Fruit fly (Drosophila melanogaster): ENCODE data around the gene CG14346.

Gene CG14346

DNA sequence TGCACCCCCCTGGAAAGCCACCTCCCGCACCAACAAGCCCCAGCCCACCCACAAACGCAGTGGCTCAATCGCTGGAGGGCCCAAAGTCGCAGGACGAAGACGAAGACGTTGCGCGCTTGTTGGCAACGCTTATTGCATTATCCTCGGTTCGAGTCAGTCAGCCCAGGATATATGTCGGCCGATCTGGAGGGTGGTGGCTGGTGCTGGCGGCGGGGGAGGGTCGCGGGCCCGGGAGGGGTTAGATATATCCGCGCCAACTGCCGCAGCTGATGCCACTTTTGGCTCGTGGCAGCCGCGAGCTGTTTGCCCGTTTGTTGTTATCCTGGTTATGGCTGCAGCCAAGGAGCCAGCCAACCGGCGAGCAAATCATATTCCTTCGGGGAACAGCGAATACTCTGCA, 2.8 kb upstream of the CG14346 start:
- TF ChIP-seq psq (optimal IDR thresholded peaks at IDR 0.05) = no peak
- TF ChIP-seq usp (GFP tag; optimal IDR thresholded peaks at IDR 0.05) = no peak
- no peak for TF ChIP-seq Dll (optimal IDR thresholded peaks at IDR 0.05)
- TF ChIP-seq EcR (GFP tag; optimal IDR thresholded peaks at IDR 0.05) = no peak
- TF ChIP-seq CG8478 (optimal IDR thresholded peaks at IDR 0.05) = no peak
- TF ChIP-seq pan (optimal IDR thresholded peaks at IDR 0.05) = no peak

DNA sequence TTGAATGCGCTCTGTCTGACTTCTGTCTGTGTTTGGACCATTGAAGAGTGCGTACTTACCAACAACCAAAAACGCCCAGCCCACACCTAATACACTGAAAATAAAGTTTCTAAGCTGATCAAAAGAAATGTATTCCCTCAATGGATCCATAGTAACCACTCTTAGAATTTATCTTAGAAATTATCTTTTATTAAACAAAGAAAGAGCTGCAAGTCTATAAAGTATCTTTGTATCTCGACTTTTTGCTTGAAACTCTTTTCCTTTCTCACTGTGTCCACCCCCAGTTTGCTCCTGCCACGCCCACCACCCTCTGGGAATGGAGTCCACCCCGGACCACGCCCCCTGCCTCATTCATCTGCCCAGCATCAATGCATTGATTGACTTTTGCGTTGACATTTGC, 9.8 kb downstream of the CG14346 start:
- no peak for TF ChIP-seq psq (optimal IDR thresholded peaks at IDR 0.05)
- TF ChIP-seq pan (optimal IDR thresholded peaks at IDR 0.05) = no peak
- no peak for TF ChIP-seq Dll (optimal IDR thresholded peaks at IDR 0.05)
- no peak for TF ChIP-seq CG8478 (optimal IDR thresholded peaks at IDR 0.05)
- TF ChIP-seq usp (GFP tag; optimal IDR thresholded peaks at IDR 0.05) = no peak
- no peak for TF ChIP-seq EcR (GFP tag; optimal IDR thresholded peaks at IDR 0.05)

DNA sequence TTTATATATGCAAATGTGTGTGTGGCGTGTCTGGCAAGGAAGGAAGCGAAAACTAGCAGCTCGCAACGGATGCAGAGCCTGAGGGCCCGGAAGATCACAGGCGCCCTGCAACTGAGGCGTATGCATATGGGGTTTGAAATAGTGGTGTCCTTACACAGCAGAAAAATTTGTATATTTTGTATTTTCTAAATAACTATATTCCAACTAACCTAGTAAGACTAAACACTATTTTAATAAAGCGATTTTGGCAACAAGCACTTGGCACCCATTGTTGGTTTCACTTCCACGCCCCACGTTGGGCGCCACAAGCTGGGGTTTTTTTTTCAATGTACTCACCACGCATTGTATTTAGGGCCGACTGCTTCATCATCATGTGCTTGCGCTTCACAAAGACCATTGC, 18.7 kb downstream of the CG14346 start:
- TF ChIP-seq pan (optimal IDR thresholded peaks at IDR 0.05) = no peak
- TF ChIP-seq CG8478 (optimal IDR thresholded peaks at IDR 0.05) = no peak
- TF ChIP-seq EcR (GFP tag; optimal IDR thresholded peaks at IDR 0.05) = no peak
- TF ChIP-seq usp (GFP tag; optimal IDR thresholded peaks at IDR 0.05) = no peak
- no peak for TF ChIP-seq Dll (optimal IDR thresholded peaks at IDR 0.05)
- TF ChIP-seq psq (optimal IDR thresholded peaks at IDR 0.05) = no peak

DNA sequence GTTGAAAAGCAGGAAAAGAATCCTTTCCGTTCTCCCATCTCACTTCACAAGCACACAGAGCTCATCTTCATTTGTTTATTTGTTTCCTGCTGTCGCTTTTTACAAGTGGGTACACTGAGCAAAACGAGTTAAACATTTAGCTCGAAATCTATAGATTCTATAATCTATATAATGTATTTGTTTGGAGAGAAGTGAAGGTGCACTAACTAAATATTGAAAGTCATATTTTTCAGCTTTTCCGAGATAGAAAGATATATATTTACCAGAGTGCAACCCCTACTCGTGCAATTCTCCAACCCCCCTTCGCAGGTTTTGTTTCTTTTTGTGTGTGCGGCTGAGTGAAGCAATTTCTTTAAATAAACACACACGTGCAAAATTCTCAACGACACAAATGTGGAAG, 20.0 kb downstream of the CG14346 start:
- no peak for TF ChIP-seq pan (optimal IDR thresholded peaks at IDR 0.05)
- TF ChIP-seq usp (GFP tag; optimal IDR thresholded peaks at IDR 0.05) = no peak
- TF ChIP-seq EcR (GFP tag; optimal IDR thresholded peaks at IDR 0.05) = no peak
- TF ChIP-seq psq (optimal IDR thresholded peaks at IDR 0.05) = no peak
- TF ChIP-seq Dll (optimal IDR thresholded peaks at IDR 0.05) = no peak
- TF ChIP-seq CG8478 (optimal IDR thresholded peaks at IDR 0.05) = no peak

DNA sequence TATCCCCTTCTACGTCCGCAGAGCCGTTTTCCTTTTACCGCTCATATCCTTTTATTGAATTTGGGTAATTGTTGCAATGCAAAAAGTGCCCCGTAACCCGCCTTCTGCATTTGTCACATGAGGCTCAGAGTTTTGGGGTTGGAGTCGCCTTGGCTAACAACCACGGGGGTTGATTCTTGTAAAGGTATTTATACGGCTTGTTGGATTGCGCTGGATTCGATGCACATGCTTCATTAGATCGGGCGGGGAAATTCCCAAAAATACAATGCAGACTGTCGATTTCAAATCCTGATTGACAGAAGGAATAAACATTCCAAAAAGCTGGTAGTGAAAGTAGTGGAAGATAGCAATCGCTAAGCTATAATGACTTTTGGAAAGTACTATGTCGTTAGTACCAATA, 22.5 kb downstream of the CG14346 start:
- TF ChIP-seq CG8478 (optimal IDR thresholded peaks at IDR 0.05) = no peak
- no peak for TF ChIP-seq pan (optimal IDR thresholded peaks at IDR 0.05)

DNA sequence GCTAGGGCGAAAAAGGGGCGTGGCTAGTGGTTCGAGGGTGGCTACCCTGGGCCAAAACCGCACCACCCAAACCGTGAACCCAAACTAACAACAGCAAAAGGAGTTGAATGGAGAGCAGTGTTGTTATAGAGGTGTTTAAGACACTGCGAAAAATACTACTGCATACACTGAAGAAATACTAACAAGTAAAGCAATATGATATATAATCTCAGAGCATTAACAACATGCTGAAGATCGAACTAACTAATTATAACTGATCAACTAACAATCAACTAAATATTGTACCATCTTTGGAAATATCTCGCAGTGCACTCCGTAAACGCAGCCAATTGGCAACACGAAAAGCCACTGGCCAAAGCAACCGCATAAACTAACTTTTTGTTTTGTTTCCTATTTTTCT, 25.8 kb downstream of the CG14346 start:
- no peak for TF ChIP-seq usp (GFP tag; optimal IDR thresholded peaks at IDR 0.05)
- no peak for TF ChIP-seq psq (optimal IDR thresholded peaks at IDR 0.05)
- no peak for TF ChIP-seq CG8478 (optimal IDR thresholded peaks at IDR 0.05)
- no peak for TF ChIP-seq pan (optimal IDR thresholded peaks at IDR 0.05)
- TF ChIP-seq Dll (optimal IDR thresholded peaks at IDR 0.05) = no peak
- no peak for TF ChIP-seq EcR (GFP tag; optimal IDR thresholded peaks at IDR 0.05)

DNA sequence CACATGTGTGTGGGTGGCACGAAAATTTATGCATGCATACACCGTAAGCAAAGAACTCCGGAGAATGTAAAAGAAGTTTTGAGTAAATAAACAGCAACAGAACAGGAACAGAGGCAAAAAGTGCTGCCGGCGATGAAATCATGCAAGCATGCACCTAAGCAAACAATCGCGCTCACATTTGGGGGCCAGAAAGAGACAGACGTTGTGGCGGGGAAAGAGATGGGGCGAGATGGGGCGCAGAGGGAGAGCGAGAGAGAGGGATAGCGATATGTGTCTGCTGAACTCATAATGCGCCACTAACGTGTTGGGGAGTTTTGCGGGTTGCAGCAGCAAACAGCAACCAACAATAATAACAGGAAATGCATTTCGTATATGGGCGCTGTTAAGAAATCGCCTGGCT, 31.6 kb downstream of the CG14346 start:
- TF ChIP-seq psq (optimal IDR thresholded peaks at IDR 0.05) (no peak), usp (GFP tag; optimal IDR thresholded peaks at IDR 0.05) (no peak), EcR (GFP tag; optimal IDR thresholded peaks at IDR 0.05) (no peak), Dll (optimal IDR thresholded peaks at IDR 0.05) (no peak), pan (optimal IDR thresholded peaks at IDR 0.05) (no peak), CG8478 (optimal IDR thresholded peaks at IDR 0.05) (no peak)

DNA sequence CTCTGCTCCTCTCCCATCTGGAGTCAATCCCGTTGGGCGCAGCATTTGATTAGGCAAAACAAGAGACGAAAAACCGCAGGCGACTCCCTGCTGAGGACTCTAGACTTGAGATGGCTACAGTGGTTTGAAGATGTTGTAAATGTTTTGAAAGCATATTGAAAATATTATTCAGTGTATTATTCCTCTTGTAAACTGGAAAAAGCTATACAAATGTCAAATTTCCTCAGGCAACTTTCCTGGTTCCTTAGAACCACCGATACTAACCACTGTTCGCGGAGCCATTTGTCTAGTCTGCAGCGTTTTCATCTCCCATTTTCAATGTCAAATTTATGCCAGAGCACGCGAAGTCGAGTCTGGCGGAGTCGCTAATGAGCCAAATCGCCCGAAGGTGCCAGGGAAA, 34.9 kb downstream of the CG14346 start:
- TF ChIP-seq usp (GFP tag; optimal IDR thresholded peaks at IDR 0.05) (no peak), CG8478 (optimal IDR thresholded peaks at IDR 0.05) (no peak), psq (optimal IDR thresholded peaks at IDR 0.05) (no peak), Dll (optimal IDR thresholded peaks at IDR 0.05) (no peak)

DNA sequence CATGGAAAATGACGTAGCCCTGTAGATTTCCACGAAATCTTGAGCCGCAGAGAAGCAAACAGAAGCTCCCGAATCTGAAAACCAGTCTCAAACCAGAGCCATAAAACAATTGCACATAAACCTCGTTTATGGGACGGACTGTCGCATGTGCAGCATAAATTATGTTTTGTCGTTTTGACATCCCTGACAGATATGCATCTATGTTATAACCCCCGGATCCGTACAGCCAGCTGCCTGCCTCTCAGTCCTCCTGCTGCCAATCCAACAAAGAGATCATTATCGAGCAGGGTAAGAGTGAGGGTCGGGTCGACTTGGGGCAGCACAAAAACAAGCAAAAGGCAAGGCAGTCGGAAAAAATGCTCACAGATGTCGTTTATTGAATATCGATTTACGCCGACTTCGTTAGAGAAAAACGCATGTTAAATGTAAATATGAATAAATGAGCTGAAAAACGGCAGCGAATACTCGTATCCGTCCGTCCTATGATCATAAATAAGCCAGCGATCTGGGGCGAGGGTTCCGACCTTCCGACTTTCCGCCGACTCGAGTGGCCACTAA, 37.2 kb downstream of the CG14346 start:
- TF ChIP-seq EcR (GFP tag; optimal IDR thresholded peaks at IDR 0.05) = no peak
- TF ChIP-seq psq (optimal IDR thresholded peaks at IDR 0.05) = no peak
- no peak for TF ChIP-seq pan (optimal IDR thresholded peaks at IDR 0.05)
- TF ChIP-seq usp (GFP tag; optimal IDR thresholded peaks at IDR 0.05) = no peak
- TF ChIP-seq Dll (optimal IDR thresholded peaks at IDR 0.05) = no peak
- TF ChIP-seq CG8478 (optimal IDR thresholded peaks at IDR 0.05) = no peak

DNA sequence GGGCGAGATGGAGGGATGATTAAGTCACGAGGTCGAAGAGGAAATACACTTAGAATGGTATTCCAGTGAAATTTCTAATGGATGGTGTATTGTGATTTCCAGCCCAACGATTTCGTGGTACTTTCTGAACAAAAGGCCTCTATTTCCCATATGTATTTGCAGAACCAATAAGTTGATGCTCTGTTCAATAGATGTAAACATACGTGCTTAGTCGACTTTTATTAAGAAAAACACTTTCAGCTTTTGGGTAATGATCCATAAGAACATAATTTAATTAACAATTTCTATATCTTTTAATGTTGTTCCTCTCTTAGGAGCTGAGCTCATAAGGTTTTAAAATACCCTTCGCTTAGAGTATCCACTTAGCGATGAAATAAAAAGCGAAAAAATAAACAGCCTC, 37.8 kb downstream of the CG14346 start:
- TF ChIP-seq psq (optimal IDR thresholded peaks at IDR 0.05) = no peak
- no peak for TF ChIP-seq CG8478 (optimal IDR thresholded peaks at IDR 0.05)
- TF ChIP-seq EcR (GFP tag; optimal IDR thresholded peaks at IDR 0.05) = no peak
- no peak for TF ChIP-seq usp (GFP tag; optimal IDR thresholded peaks at IDR 0.05)
- TF ChIP-seq Dll (optimal IDR thresholded peaks at IDR 0.05) = no peak
- TF ChIP-seq pan (optimal IDR thresholded peaks at IDR 0.05) = no peak

DNA sequence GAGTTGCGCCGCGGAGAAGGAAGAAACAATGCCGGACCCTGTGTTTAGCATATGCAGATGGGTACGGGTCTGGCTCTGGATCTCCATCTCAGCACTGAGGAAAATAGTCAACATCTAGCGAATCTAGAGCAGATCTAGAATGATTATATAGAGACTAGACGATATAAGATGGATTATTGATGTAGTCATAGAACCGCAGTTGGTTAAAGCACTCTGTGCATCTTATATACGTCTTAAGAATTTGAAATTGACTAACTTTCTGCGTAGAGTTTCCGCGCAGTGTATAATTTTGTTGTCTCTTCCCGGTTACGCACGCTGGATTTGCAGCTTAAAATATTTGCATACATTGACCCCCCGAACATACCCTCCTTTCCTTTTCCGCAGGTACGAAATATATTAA, 41.9 kb downstream of the CG14346 start:
- no peak for TF ChIP-seq psq (optimal IDR thresholded peaks at IDR 0.05)

DNA sequence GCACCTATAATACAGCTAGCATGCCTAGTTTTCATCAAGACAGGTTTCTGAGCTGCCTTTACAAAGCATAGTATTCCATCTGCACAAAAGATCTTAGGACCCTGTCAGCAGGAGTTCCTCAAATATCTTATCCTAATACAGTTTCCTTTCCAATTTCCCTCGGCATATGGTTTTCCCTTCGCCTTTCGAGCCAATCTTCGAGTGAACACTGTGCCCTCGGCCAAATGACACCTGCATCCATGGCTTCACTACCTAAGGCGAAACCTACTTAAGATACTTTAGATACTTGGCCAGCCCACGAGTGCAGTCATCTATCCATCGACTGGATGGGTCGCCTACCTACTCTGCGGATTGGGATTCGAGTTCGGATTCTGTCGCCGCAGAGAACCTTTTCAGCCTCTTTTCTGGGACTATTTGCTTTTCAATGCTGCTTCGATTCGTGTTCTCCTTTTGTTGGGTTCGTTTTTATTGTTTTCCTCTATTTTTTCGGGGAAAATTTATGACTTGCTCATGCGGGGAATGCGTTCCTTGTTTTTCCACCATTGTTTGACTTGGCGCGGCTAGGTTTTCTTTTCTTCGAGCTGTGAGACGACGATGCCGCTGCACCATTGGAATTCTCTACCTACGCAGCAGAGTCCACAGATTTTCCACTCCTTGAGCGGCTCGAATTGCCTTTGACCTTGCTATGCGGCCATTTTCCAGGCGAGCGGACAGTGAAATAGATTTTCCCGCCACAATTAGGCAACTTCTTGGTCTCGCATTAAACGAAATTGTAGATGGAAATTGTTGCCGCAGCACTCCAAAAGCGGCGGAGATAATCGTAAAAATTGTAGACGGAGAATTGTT, 43.2 kb downstream of the CG14346 start:
- TF ChIP-seq usp (GFP tag; optimal IDR thresholded peaks at IDR 0.05) = no peak
- TF ChIP-seq pan (optimal IDR thresholded peaks at IDR 0.05) = no peak
- no peak for TF ChIP-seq CG8478 (optimal IDR thresholded peaks at IDR 0.05)
- TF ChIP-seq psq (optimal IDR thresholded peaks at IDR 0.05) = no peak
- no peak for TF ChIP-seq Dll (optimal IDR thresholded peaks at IDR 0.05)
- no peak for TF ChIP-seq EcR (GFP tag; optimal IDR thresholded peaks at IDR 0.05)

DNA sequence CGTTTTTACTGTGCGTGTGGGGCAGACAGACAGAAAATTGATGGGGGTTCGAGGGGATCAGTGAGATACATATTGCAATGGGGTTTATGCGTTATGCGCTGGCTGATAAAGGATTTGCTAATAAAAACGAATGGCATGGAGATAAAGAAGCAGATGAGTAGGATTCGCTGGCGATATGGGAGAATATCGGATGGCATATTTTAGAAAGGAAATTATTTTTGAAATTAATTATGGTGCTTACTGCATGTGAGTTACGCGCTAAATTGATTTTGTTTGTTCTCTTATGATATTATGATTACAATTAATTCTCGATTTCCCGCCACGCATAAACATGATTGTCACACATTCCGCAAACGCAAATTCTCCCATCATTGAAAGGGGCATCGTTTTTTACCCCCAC, 44.9 kb downstream of the CG14346 start:
- TF ChIP-seq pan (optimal IDR thresholded peaks at IDR 0.05) = no peak
- TF ChIP-seq Dll (optimal IDR thresholded peaks at IDR 0.05) = no peak
- no peak for TF ChIP-seq EcR (GFP tag; optimal IDR thresholded peaks at IDR 0.05)
- TF ChIP-seq CG8478 (optimal IDR thresholded peaks at IDR 0.05) = no peak
- no peak for TF ChIP-seq psq (optimal IDR thresholded peaks at IDR 0.05)
- TF ChIP-seq usp (GFP tag; optimal IDR thresholded peaks at IDR 0.05) = no peak

Measured in whole organism.